Fruit fly (Drosophila melanogaster): ENCODE results near the gene CG8206.
A peak's percentile ranks its signal among the peaks of the same experiment; 100 is the strongest.

CG8206 gene

DNA sequence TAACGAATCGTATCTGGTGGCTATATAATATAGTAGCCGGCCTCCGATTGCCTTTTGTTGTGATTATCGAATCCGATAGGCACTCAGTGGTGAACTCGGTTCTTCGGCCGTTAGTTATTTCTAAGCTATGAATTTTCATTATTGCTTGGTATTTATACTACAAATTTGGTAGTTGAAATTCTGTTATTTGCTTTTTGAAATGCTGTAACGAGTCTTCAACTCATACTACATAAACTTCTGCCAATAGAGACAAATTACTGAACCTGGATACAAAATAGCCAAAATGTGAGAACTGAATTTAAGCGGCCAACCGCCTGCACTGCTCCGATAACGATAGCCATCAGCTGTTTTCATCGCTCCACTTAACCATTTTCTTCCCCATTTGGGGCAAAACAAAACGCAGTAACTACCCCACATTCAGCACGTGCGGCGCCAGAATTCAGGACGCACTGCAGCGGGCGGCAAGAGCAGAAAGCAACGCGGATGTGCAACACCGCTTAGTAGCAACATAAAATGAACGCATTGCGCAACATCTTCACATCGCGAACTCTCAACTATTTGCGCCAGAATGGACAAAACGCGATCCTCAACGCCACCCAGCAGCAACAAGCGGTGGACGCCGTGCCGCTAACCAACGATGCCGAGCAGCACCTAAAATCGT, at the start of gene CG8206, which contains the start of gene CG11679:
Gene CG8206 (plus strand): TSS at position 341 of the 661 bp plus-strand sequence.
Gene CG11679 (minus strand): TSS at position 65 of the 661 bp plus-strand sequence.
- TF ChIP-seq CTCF (optimal IDR thresholded peaks at IDR 0.05): no peak
- TF ChIP-seq CG8478 (optimal IDR thresholded peaks at IDR 0.05): no peak

DNA sequence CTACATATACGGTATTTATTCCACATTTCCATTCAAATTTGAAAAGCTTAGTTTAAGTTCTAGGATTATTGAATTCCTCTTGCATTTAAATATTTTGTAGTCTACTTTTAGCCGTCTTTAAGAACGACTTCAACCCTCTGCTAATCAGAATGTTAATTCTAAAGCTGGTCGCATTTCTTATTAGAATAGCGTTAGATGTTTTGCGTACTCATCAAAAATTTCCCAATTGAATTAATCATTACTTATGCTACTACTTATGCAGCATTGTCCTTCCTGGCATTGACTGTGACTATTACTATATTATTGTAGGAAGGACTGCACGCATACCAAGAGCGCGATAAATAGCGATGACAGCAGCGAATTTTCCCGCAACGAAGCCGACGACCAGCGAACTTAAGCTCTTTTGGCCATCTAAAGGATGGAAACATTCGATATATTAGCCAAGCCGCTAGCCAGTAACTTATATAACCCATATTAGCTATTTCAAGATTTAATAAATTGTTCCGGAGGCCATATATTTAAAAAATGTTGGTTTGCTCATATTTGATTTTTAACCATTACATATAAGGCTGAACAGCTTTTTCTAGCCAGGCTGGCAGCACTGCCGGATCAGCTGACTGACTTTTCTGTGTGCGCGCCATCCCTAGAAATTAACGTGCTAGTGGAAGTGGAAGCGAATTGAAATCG, 42.0 kb upstream of the CG8206 start, which contains the start of gene CG8128:
Gene CG8128 (plus strand): TSS at position 641 of the 687 bp plus-strand sequence.
- TF ChIP-seq CTCF (optimal IDR thresholded peaks at IDR 0.05) (no peak), CG8478 (optimal IDR thresholded peaks at IDR 0.05) (no peak)

DNA sequence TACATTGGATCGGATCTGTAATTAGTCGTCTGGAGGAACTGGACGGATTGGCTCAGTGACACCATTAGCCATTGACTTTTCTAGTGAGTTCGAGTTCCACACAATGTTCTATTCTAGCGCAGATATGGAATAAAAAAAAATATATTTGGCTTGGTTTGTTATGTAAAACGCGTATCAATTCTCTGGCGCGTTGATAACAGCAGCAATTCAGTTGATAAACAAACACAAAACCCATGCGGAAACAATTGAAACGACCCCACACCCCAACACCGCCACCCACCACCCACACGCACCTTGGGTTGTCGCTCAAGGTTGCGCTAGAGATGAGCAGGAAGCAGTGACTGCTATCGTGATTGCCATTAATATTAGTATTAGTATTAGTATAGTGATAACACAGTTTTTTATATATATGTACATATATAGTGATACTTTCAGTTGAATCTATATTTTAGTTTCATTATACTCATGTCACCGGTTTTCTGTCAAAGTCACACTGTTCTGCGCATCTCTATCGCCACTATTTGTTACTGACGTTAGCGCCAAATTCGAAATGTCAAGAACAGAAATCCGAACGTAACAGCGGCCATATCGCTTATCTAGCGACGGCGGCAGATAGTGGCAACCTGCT, 41.3 kb upstream of the CG8206 start:
- TF ChIP-seq CTCF (optimal IDR thresholded peaks at IDR 0.05) (no peak), CG8478 (optimal IDR thresholded peaks at IDR 0.05) (no peak)

DNA sequence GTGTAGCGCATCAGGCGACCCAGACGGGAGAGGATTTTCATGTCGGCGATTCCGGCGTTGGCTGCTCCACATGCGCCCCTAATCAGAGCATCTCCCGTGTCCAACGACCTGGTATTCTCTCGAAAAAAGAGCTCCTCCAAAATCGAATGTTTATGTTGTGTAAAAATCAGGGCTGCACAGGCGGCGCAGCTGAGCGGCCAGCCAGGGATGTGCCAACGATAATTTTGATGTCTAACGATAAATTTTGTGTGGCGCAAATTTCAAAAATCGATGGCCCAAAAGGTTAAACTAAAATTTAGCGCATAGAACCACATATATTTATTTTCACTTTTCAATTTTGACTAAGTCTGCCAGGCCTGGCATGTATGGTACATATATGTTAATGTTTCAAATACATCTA, 38.0 kb upstream of the CG8206 start, which contains the start of gene CG9240:
Gene CG9240 (minus strand): TSS at position 213 of the 400 bp plus-strand sequence.
- TF ChIP-seq CG8478 (optimal IDR thresholded peaks at IDR 0.05) (no peak), CTCF (optimal IDR thresholded peaks at IDR 0.05) (no peak)

DNA sequence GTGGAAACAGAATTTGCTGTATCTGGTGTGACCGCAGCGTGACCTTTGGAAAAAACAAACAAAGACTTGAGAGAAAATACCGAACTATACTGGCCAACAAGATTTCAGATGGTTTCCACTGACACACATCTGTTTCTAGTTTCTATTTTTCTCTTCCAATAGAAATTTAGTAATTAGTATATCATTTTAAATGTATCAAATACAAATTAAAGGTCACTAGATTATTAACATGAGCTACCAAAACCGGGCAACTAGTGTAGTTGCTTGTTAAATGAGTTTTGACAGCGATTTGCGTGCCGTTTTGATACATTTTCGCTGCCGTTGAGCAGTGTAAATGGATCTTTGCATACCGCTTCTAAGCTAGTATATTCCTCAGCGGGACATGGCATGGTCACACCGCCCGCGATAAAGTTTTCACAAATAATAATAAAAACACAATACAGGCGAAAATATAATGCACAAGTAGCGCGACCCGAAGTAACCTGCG, 35.3 kb upstream of the CG8206 start, which contains the start of the genes Pis and Hap40:
Gene Pis (minus strand): TSS at position 51 of the 487 bp plus-strand sequence.
Gene Hap40 (plus strand): TSS at position 406 of the 487 bp plus-strand sequence.
- TF ChIP-seq CG8478 (optimal IDR thresholded peaks at IDR 0.05): no peak
- TF ChIP-seq CTCF (optimal IDR thresholded peaks at IDR 0.05): no peak

DNA sequence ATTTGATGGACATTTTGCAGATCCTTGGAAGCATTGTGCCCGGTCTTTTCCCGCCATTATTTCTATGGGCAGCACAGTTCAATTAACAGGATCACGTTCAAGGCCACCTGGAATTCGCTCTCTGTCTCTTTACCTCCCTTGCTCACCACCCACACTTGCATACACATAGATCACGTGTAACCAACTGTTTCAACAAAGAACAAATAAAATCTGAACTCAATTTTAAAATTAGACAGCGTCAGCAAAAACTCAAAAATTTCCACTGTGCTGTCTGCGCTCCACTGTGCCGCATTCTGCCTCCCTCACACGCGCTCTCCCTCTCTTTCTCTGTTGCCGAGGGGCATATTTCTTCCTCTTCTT, 29.4 kb upstream of the CG8206 start:
- TF ChIP-seq CTCF (optimal IDR thresholded peaks at IDR 0.05): no peak
- no peak for TF ChIP-seq CG8478 (optimal IDR thresholded peaks at IDR 0.05)

DNA sequence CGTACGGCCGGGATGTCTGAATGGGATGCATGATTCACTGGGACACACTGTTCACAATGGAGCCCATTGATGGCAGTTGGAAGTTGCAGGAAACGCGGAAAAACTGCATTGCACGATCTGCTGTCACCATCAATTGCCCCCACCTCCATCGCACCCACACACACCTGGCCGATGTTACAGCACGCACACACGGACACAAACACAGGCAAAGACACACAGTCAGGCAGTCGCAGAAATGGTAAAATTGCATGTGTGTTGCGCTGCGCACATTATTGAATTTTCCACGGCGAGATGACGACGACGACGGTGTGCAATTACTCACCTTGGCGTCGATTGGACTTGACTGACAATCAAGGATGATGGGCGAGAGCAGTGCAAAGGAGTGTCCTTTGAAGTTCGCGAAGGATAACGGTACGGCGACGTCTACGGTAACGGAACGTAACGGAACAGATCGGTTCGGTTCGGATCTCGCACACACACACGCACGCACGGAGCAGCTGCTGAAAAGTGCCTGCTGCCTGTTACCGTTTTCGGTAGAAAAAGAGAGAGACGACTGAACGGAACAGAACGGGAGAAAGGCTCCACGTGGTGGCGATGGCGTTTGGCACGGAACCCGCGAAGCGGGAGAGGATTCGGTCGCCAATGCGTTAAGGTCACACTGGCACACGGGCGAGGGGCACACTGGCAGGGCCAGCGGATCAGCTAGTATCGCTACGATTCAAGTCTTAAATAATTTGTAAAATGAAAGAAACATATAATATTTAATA, 28.9 kb upstream of the CG8206 start, which contains the start of the genes CG9281 and CG15601:
Gene CG9281 (minus strand): TSS at position 556 of the 767 bp plus-strand sequence.
Gene CG15601 (plus strand): TSS at position 664 of the 767 bp plus-strand sequence.
- TF ChIP-seq CG8478 (optimal IDR thresholded peaks at IDR 0.05) (no peak), CTCF (optimal IDR thresholded peaks at IDR 0.05) (peak in 1 of 2 experiments; percentile 17)

DNA sequence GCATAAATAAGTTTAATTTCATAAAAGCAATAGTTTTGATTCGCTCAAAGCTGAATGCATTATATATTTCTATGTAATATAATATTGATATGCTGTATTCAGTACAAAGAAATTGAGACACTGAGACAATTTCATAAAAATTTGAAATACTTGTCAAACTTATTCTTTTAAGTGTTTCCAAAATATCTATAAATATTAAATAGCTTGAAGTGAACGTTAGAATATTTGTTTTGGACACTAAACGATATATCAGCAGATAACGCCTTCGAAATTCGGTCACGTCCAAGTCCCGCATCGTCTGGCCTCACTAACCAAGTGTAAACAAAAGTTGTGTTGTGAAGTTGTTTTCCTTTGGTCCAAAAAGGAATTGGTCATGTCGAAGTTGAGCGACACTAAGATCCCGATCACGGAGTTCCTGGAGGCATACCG, 28.3 kb upstream of the CG8206 start:
- TF ChIP-seq CG8478 (optimal IDR thresholded peaks at IDR 0.05): no peak
- no peak for TF ChIP-seq CTCF (optimal IDR thresholded peaks at IDR 0.05)

DNA sequence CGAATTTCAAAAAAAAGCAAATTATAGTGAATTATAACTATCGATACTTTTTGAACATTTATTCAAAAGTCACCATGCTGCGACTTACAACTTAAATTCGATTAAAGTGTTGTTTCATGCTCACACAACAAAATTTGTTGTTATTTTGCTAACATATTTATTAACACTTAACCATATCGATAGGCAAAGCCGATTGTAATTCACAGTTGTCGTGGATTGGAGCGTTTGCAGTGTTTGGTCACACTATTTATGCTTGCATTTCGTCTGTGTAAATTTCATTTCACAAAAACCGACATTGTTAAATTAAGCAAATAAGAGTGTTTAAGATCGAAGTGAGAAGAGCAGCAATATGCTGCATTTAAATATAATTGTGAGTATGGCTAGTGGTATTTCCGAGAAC, 26.6 kb upstream of the CG8206 start, which contains the start of gene HUWE1:
Gene HUWE1 (plus strand): TSS at position 220 of the 400 bp plus-strand sequence.
- TF ChIP-seq CTCF (optimal IDR thresholded peaks at IDR 0.05): no peak
- no peak for TF ChIP-seq CG8478 (optimal IDR thresholded peaks at IDR 0.05)

DNA sequence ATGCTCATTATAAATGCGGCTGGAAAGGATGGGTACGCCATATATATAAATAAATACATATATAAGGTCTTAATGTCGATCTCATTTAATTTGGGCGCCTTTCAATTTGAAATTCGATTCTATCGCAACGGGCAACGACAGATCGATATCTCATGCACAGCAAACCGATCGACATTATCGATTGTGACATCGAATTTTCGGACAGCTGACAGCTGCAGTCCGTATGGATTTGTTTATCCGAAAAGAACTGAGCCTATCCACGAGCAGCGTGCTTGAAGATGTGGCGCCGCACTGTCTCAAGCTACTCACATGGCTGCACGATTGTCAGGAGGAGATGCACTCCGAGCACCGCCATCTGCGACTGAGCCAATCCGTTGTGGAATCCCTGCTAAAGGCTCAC, 7.1 kb upstream of the CG8206 start, which contains the start of gene CG8191:
Gene CG8191 (plus strand): TSS at position 211 of the 400 bp plus-strand sequence.
- TF ChIP-seq CTCF (optimal IDR thresholded peaks at IDR 0.05) (no peak), CG8478 (optimal IDR thresholded peaks at IDR 0.05) (no peak)

DNA sequence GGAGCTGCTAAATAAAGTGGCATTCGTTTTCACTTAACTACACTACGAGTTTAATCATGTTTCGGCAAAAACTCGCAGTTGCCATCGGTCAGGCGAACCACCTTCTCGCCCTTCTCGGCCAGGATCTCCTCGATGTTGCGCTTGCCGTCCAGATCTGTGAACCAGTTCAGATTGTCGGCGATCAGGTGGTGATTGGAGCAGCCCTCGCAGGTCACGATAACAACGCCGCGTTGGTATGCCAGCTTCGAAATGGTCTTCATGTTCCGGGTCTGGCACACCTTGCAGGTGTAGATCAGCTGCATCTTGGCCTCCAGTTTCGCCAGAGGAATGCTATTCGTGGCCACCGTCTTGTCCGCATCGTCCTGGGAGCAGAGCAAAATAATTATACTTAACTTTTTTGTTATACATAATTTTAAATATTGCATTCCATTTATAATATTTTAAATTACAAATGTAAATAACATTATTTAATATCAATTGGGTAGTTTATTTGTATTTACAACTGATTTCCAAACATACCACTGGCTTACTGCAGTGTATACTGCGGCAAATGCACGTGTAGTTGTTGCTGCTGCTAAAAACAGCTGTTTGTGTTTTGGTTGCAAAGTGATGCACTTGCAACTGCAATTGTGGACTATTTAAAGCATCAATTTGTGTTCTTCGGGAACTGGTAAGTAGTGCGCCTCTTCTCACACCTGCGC, 5.7 kb upstream of the CG8206 start:
- no peak for TF ChIP-seq CTCF (optimal IDR thresholded peaks at IDR 0.05)
- TF ChIP-seq CG8478 (optimal IDR thresholded peaks at IDR 0.05): no peak

DNA sequence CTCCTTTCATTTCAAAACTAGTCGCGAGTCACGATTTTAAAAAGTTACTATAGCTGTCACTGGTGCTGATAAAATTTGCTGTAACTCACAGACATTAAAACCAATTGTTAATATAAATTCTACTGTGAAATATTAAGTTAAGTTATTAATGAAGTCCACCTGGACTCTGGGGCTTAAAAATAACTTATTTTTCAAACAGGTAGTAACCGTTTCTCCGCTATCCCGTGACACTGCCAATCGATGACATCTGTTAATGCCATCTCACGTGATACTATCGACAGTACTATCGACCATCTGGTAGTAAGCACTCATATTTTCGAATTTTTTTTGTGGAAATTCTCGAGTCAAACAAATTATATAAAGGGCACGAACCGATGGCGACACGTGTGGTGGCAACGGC, 5.0 kb upstream of the CG8206 start, which contains the start of the genes CG12379 and MagR:
Gene CG12379 (minus strand): TSS at position 2 of the 400 bp plus-strand sequence.
Gene MagR (plus strand): TSS at position 276 of the 400 bp plus-strand sequence.
- TF ChIP-seq CG8478 (optimal IDR thresholded peaks at IDR 0.05) (no peak), CTCF (optimal IDR thresholded peaks at IDR 0.05) (no peak)

DNA sequence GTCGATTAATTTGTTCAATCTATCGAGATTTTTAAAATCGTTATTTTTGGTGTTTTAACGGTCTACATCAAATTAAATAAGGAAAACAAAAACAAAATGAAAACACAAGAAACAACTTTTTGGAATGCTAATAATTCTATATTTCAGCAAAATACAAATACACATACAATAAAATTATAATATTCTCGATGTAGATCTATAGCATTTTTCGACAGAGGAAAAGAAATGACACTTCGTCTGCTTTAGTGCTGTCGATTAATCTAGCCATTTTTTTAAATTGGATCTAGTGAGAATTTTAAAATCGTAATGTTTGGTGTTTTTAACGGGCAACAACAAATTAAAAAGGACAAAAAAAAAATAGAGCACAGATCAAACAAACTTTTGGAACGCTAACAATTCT, 1.9 kb upstream of the CG8206 start, which contains the start of gene Arp6:
Gene Arp6 (minus strand): TSS at position 11 of the 400 bp plus-strand sequence.
- TF ChIP-seq CG8478 (optimal IDR thresholded peaks at IDR 0.05): no peak
- TF ChIP-seq CTCF (optimal IDR thresholded peaks at IDR 0.05): no peak

Measured in S2 (cell line).